Fruit fly (Drosophila melanogaster) whole organism, embryonic: Measurements from ENCODE around the gene Sec20.

Experiments
- B-H1 ChIP-seq: fragments of 200-800 bp; sonication (Bioruptor generic); IDR thresholded peaks from 3 replicates; pipeline ENCODE4 v1.3.6; 2022; ENCODE audit warnings: missing biosample characterization, missing genetic modification characterization
- Bdp1 ChIP-seq: fragments of 200-800 bp; sonication (Bioruptor generic); optimal IDR thresholded peaks from 3 replicates; lab custom pipeline; 2016; ENCODE audit warnings: missing biosample characterization, missing genetic modification characterization
- CG10654 ChIP-seq: fragments of 200-800 bp; sonication (Bioruptor generic); optimal IDR thresholded peaks from 2 replicates; lab custom pipeline; 2016; ENCODE audit warnings: missing biosample characterization, missing genetic modification characterization
- CG13296 ChIP-seq: fragments of 200-800 bp; sonication (Bioruptor generic); optimal IDR thresholded peaks from 3 replicates; lab custom pipeline; 2018; ENCODE audit warnings: missing biosample characterization, mild to moderate bottlenecking, missing genetic modification characterization
- CG14667 ChIP-seq: fragments of 200-800 bp; sonication (Bioruptor generic); IDR thresholded peaks from 2 replicates; pipeline ENCODE4 v1.3.6; 2022; ENCODE audit warnings: missing biosample characterization, missing genetic modification characterization
- CG16815 ChIP-seq: fragments of 200-800 bp; sonication (Bioruptor generic); optimal IDR thresholded peaks from 3 replicates; lab custom pipeline; 2017; ENCODE audit warnings: missing biosample characterization, mild to moderate bottlenecking, missing genetic modification characterization
- CG17829 ChIP-seq: fragments of 200-800 bp; optimal IDR thresholded peaks from 2 replicates; lab custom pipeline; 2019; ENCODE audit warnings: missing biosample characterization, mild to moderate bottlenecking, missing genetic modification characterization, moderate library complexity
- CG18476 ChIP-seq: fragments of 200-800 bp; sonication (Bioruptor generic); optimal IDR thresholded peaks from 2 replicates; lab custom pipeline; 2016; ENCODE audit warnings: missing biosample characterization, mild to moderate bottlenecking, missing genetic modification characterization
- CG2120 ChIP-seq: fragments of 200-800 bp; sonication (Bioruptor generic); optimal IDR thresholded peaks from 3 replicates; lab custom pipeline; 2016; ENCODE audit warnings: missing biosample characterization, missing genetic modification characterization
- CG3065 ChIP-seq: fragments of 200-800 bp; sonication (Bioruptor generic); optimal IDR thresholded peaks from 2 replicates; lab custom pipeline; 2016; ENCODE audit warnings: missing biosample characterization, missing genetic modification characterization
- CG34376 ChIP-seq: fragments of 200-800 bp; sonication (Bioruptor generic); optimal IDR thresholded peaks from 2 replicates; lab custom pipeline; 2018; ENCODE audit warnings: missing biosample characterization, mild to moderate bottlenecking, missing genetic modification characterization
- CG5953 ChIP-seq: fragments of 200-800 bp; sonication (Bioruptor generic); IDR thresholded peaks from 2 replicates; pipeline ENCODE4 v1.3.6; 2022; ENCODE audit warnings: missing biosample characterization, missing genetic modification characterization
- CG9797 ChIP-seq: fragments of 200-800 bp; sonication (Bioruptor generic); optimal IDR thresholded peaks from 3 replicates; lab custom pipeline; 2018; ENCODE audit warnings: missing biosample characterization, mild to moderate bottlenecking, missing genetic modification characterization
- Dek ChIP-seq: fragments of 200-800 bp; sonication (Bioruptor generic); optimal IDR thresholded peaks from 3 replicates; lab custom pipeline; 2019; ENCODE audit warnings: missing biosample characterization, mild to moderate bottlenecking, missing genetic modification characterization, moderate library complexity
- E2f1 ChIP-seq: fragments of 200-800 bp; sonication (Bioruptor generic); IDR thresholded peaks from 2 replicates; pipeline ENCODE4 v1.3.6; 2022; ENCODE audit warnings: missing biosample characterization, missing genetic modification characterization
- Gsc ChIP-seq: fragments of 200-800 bp; sonication (Bioruptor generic); IDR thresholded peaks from 2 replicates; pipeline ENCODE4 v1.3.6; 2022; ENCODE audit warnings: missing biosample characterization, missing genetic modification characterization
- HmgD ChIP-seq: fragments of 200-800 bp; sonication (Bioruptor generic); optimal IDR thresholded peaks from 3 replicates; lab custom pipeline; 2016; ENCODE audit warnings: missing biosample characterization, missing genetic modification characterization
- Hr39 ChIP-seq: fragments of >200 bp; optimal IDR thresholded peaks from 2 replicates; lab custom pipeline; 2017
- NC2β ChIP-seq: fragments of 200-800 bp; sonication (Bioruptor generic); optimal IDR thresholded peaks from 2 replicates; lab custom pipeline; 2016; ENCODE audit warnings: missing biosample characterization, missing genetic modification characterization
- Nf-YB ChIP-seq: fragments of 200-800 bp; sonication (Bioruptor generic); optimal IDR thresholded peaks from 3 replicates; lab custom pipeline; 2019; ENCODE audit warnings: missing biosample characterization, mild to moderate bottlenecking, missing genetic modification characterization, moderate library complexity
- TFAM ChIP-seq: fragments of 200-800 bp; sonication (Bioruptor generic); optimal IDR thresholded peaks from 2 replicates; lab custom pipeline; 2017; ENCODE audit warnings: missing biosample characterization, missing genetic modification characterization, inconsistent platforms
- ac ChIP-seq: fragments of 200-800 bp; sonication (Bioruptor generic); optimal IDR thresholded peaks from 3 replicates; lab custom pipeline; 2017; ENCODE audit warnings: missing biosample characterization, mild to moderate bottlenecking, missing genetic modification characterization
- bsh ChIP-seq, 2 experiments: fragments of 200-800 bp; sonication (Bioruptor generic); optimal IDR thresholded peaks; 2 replicates each; lab custom pipeline; 2017 to 2018; ENCODE audit warnings: mild to moderate bottlenecking in 2 of 2, missing biosample characterization in 2 of 2, missing genetic modification characterization in 2 of 2, moderate library complexity in 1 of 2
- croc ChIP-seq: fragments of 200-800 bp; sonication (Bioruptor generic); conservative IDR thresholded peaks from 3 replicates; pipeline ENCODE4 v1.3.6; 2022; ENCODE audit warnings: missing biosample characterization, missing genetic modification characterization
- dati ChIP-seq: fragments of 200-800 bp; sonication (Bioruptor generic); IDR thresholded peaks from 2 replicates; pipeline ENCODE4 v1.3.6; 2022; ENCODE audit warnings: missing biosample characterization, missing genetic modification characterization
- dmrt11E ChIP-seq: fragments of 200-800 bp; sonication (Bioruptor generic); optimal IDR thresholded peaks from 3 replicates; lab custom pipeline; 2018; ENCODE audit warnings: missing biosample characterization, mild to moderate bottlenecking, missing genetic modification characterization, moderate library complexity
- dmrt99B ChIP-seq: fragments of 200-800 bp; sonication (Bioruptor generic); optimal IDR thresholded peaks from 2 replicates; lab custom pipeline; 2018; ENCODE audit warnings: missing biosample characterization, mild to moderate bottlenecking, missing genetic modification characterization, moderate library complexity
- fd96Cb ChIP-seq: fragments of 200-800 bp; sonication (Bioruptor generic); optimal IDR thresholded peaks from 2 replicates; lab custom pipeline; 2018; ENCODE audit warnings: missing biosample characterization, mild to moderate bottlenecking, missing genetic modification characterization, moderate library complexity
- fu2 ChIP-seq: fragments of 200-800 bp; sonication (Bioruptor generic); optimal IDR thresholded peaks from 2 replicates; lab custom pipeline; 2016; ENCODE audit warnings: missing biosample characterization, missing genetic modification characterization
- her ChIP-seq: fragments of 200-800 bp; sonication (Bioruptor generic); optimal IDR thresholded peaks from 2 replicates; lab custom pipeline; 2016; ENCODE audit warnings: missing biosample characterization, missing genetic modification characterization
- jing ChIP-seq: fragments of 200-800 bp; sonication (Bioruptor generic); optimal IDR thresholded peaks from 2 replicates; lab custom pipeline; 2018; ENCODE audit warnings: missing biosample characterization, mild to moderate bottlenecking, missing genetic modification characterization
- lov ChIP-seq, 2 experiments: fragments of 200-800 bp in 1 of 2; fragments of >200 bp in 1 of 2; sonication (Bioruptor generic) in 1 of 2; IDR thresholded peaks in 1 of 2; optimal IDR thresholded peaks in 1 of 2; 2 replicates in 1 of 2; 3 replicates in 1 of 2; pipeline versions ENCODE4 v1.3.6 to Lab custom; 2017 to 2022; ENCODE audit warnings: missing biosample characterization in 1 of 2, missing genetic modification characterization in 1 of 2
- nom ChIP-seq: fragments of 200-800 bp; sonication (Bioruptor generic); optimal IDR thresholded peaks from 2 replicates; lab custom pipeline; 2017; ENCODE audit warnings: missing biosample characterization, missing genetic modification characterization, mild to moderate bottlenecking, moderate library complexity, missing genetic modification reagents
- pb ChIP-seq: fragments of 200-800 bp; sonication (Bioruptor generic); optimal IDR thresholded peaks from 3 replicates; lab custom pipeline; 2016; ENCODE audit warnings: missing biosample characterization, missing genetic modification characterization
- peb ChIP-seq: fragments of 200-800 bp; sonication (Bioruptor generic); IDR thresholded peaks from 2 replicates; pipeline ENCODE4 v1.3.6; 2022; ENCODE audit warnings: missing biosample characterization, missing genetic modification characterization
- pita ChIP-seq: fragments of 200-800 bp; sonication (Bioruptor generic); optimal IDR thresholded peaks from 2 replicates; lab custom pipeline; 2017; ENCODE audit warnings: missing biosample characterization, mild to moderate bottlenecking, missing genetic modification characterization
- schlank ChIP-seq: fragments of 200-800 bp; sonication (Bioruptor generic); optimal IDR thresholded peaks from 2 replicates; lab custom pipeline; 2018; ENCODE audit warnings: missing biosample characterization, mild to moderate bottlenecking, missing genetic modification characterization
- sisA ChIP-seq: fragments of 200-800 bp; sonication (Bioruptor generic); IDR thresholded peaks from 2 replicates; pipeline ENCODE4 v1.3.6; 2022; ENCODE audit warnings: missing biosample characterization, missing genetic modification characterization
- slbo ChIP-seq: fragments of 200-800 bp; sonication (Bioruptor generic); IDR thresholded peaks from 2 replicates; pipeline ENCODE4 v1.3.6; 2022; ENCODE audit warnings: missing biosample characterization, missing genetic modification characterization
- ssp ChIP-seq: fragments of 200-800 bp; sonication (Bioruptor generic); IDR thresholded peaks from 2 replicates; pipeline ENCODE4 v1.3.6; 2022; ENCODE audit warnings: missing biosample characterization, missing genetic modification characterization
- tio ChIP-seq: fragments of 200-800 bp; sonication (Bioruptor generic); optimal IDR thresholded peaks from 2 replicates; lab custom pipeline; 2017; ENCODE audit warnings: missing biosample characterization, missing genetic modification characterization, inconsistent platforms
- trh ChIP-seq: fragments of 200-800 bp; sonication (Bioruptor generic); optimal IDR thresholded peaks from 2 replicates; lab custom pipeline; 2016; ENCODE audit warnings: missing biosample characterization, missing genetic modification characterization
- unc-4 ChIP-seq: fragments of 200-800 bp; sonication (Bioruptor generic); IDR thresholded peaks from 2 replicates; pipeline ENCODE4 v1.3.6; 2022; ENCODE audit warnings: missing biosample characterization, missing genetic modification characterization; ENCODE audit not compliant: partially characterized antibody
- unpg ChIP-seq: fragments of 200-800 bp; sonication (Bioruptor generic); optimal IDR thresholded peaks from 3 replicates; lab custom pipeline; 2018; ENCODE audit warnings: missing biosample characterization, mild to moderate bottlenecking, missing genetic modification characterization, moderate library complexity
- zen ChIP-seq: fragments of 200-800 bp; sonication (Bioruptor generic); optimal IDR thresholded peaks from 3 replicates; lab custom pipeline; 2018; ENCODE audit warnings: missing biosample characterization, mild to moderate bottlenecking, missing genetic modification characterization, moderate library complexity

Sec20 gene

dm6 chr3R:5861218-5861902 lies 37.0 kb upstream of the Sec20 start (continued):
- TF ChIP-seq Dek (tag; lab: Kevin White, UChicago) (no peak), CG13296 (no peak), Gsc (GFP tag; lab: Robert Waterston, UW) (no peak), jing (no peak), HmgD (GFP tag; lab: Kevin White, UChicago) (no peak), unc-4 (GFP tag; lab: Robert Waterston, UW) (no peak), zen (no peak), bsh (GFP tag; optimal IDR thresholded peaks at IDR 0.05; lab: Kevin White, UChicago) (no peak), ssp (GFP tag; lab: Robert Waterston, UW) (no peak), fd96Cb (tag; lab: Kevin White, UChicago) (no peak), Nf-YB (GFP tag; lab: Kevin White, UChicago) (no peak), CG17829 (no peak), croc (GFP tag; lab: Robert Waterston, UW) (no peak), dmrt99B (tag; lab: Kevin White, UChicago) (no peak), Bdp1 (GFP tag; lab: Kevin White, UChicago) (no peak), ac (GFP tag; lab: Kevin White, UChicago) (no peak), NC2β (GFP tag; lab: Kevin White, UChicago) (no peak), tio (GFP tag; lab: Kevin White, UChicago) (no peak), nom (GFP tag; lab: Kevin White, UChicago) (no peak), CG18476 (GFP tag; lab: Kevin White, UChicago) (peak; percentile 16), CG16815 (GFP tag; lab: Kevin White, UChicago) (peak; percentile 52), trh (no peak), CG14667 (GFP tag; lab: Robert Waterston, UW) (no peak), CG34376 (GFP tag; lab: Kevin White, UChicago) (no peak), Hr39 (lab: Kevin White, UChicago) (no peak), slbo (GFP tag; lab: Robert Waterston, UW) (peak; percentile 75), schlank (tag; lab: Kevin White, UChicago) (no peak), CG10654 (GFP tag; lab: Kevin White, UChicago) (no peak), B-H1 (GFP tag; lab: Robert Waterston, UW) (no peak), CG2120 (peak; percentile 74), sisA (GFP tag; lab: Robert Waterston, UW) (no peak), dati (GFP tag; lab: Robert Waterston, UW) (no peak), peb (GFP tag; lab: Robert Waterston, UW) (no peak), CG9797 (GFP tag; lab: Kevin White, UChicago) (no peak), unpg (no peak), fu2 (peak; percentile 16), CG5953 (no peak), her (GFP tag; lab: Kevin White, UChicago) (no peak), TFAM (GFP tag; lab: Kevin White, UChicago) (no peak), pb (GFP tag; lab: Kevin White, UChicago) (no peak), lov (optimal IDR thresholded peaks at IDR 0.05; lab: Kevin White, UChicago) (no peak), lov (GFP tag; IDR thresholded peaks at IDR 0.05; lab: Robert Waterston, UW) (no peak), dmrt11E (tag; lab: Kevin White, UChicago) (no peak), E2f1 (no peak), pita (GFP tag; lab: Kevin White, UChicago) (no peak), CG3065 (GFP tag; lab: Kevin White, UChicago) (no peak)
